Worm (Caenorhabditis elegans) whole organism, early embryonic: Measurements from ENCODE around the gene fbxb-96.

Source experiments
- B0310.2 ChIP-seq: sonication (generic microtip); optimal IDR thresholded peaks from 2 replicates; lab custom pipeline; 2016; ENCODE audit warnings: mild to moderate bottlenecking, missing genetic modification characterization, missing compliant biosample characterization
- F13C5.2 ChIP-seq: sonication (generic microtip); optimal IDR thresholded peaks from 2 replicates; lab custom pipeline; 2017; ENCODE audit warnings: mild to moderate bottlenecking, missing genetic modification characterization, inconsistent platforms, missing compliant biosample characterization
- aly-1 ChIP-seq: sonication (generic microtip); optimal IDR thresholded peaks from 2 replicates; lab custom pipeline; 2016; ENCODE audit warnings: missing genetic modification characterization, missing compliant biosample characterization
- ama-1 ChIP-seq: fragments of 150-350 bp; optimal IDR thresholded peaks from 2 replicates; lab custom pipeline; 2014
- ceh-13 ChIP-seq: fragments of 200-800 bp; sonication (Bioruptor generic); optimal IDR thresholded peaks from 2 replicates; lab custom pipeline; 2018; ENCODE audit warnings: mild to moderate bottlenecking, missing genetic modification characterization, missing compliant biosample characterization
- ceh-36 ChIP-seq: sonication (generic microtip); optimal IDR thresholded peaks from 2 replicates; lab custom pipeline; 2016; ENCODE audit warnings: missing genetic modification characterization, inconsistent platforms, missing compliant biosample characterization
- ets-7 ChIP-seq: sonication (generic microtip); optimal IDR thresholded peaks from 2 replicates; lab custom pipeline; 2016; ENCODE audit warnings: missing genotype, missing genetic modification characterization, missing compliant biosample characterization
- flt-1 ChIP-seq: fragments of 200-800 bp; sonication (Bioruptor generic); IDR thresholded peaks from 2 replicates; pipeline ENCODE4 v1.3.6; 2022; ENCODE audit warnings: missing genetic modification characterization, missing compliant biosample characterization
- hmbx-1 ChIP-seq: sonication (generic microtip); optimal IDR thresholded peaks from 2 replicates; lab custom pipeline; 2016; ENCODE audit warnings: mild to moderate bottlenecking, missing genetic modification characterization, missing compliant biosample characterization
- hmg-4 ChIP-seq: fragments of 200-800 bp; sonication (Bioruptor generic); optimal IDR thresholded peaks from 2 replicates; lab custom pipeline; 2018; ENCODE audit warnings: mild to moderate bottlenecking, missing genetic modification characterization, missing compliant biosample characterization
- hnd-1 ChIP-seq: sonication (generic microtip); optimal IDR thresholded peaks from 2 replicates; lab custom pipeline; 2016; ENCODE audit warnings: missing genetic modification characterization, missing compliant biosample characterization
- pes-1 ChIP-seq: fragments of 200-800 bp; sonication (Bioruptor generic); IDR thresholded peaks from 2 replicates; pipeline ENCODE4 v1.3.6; 2022; ENCODE audit warnings: missing genetic modification reagents, missing genetic modification characterization, missing compliant biosample characterization
- scrt-1 ChIP-seq: fragments of 200-800 bp; sonication (Bioruptor generic); IDR thresholded peaks from 2 replicates; pipeline ENCODE4 v1.3.6; 2022; ENCODE audit warnings: missing genetic modification characterization, missing compliant biosample characterization
- sea-1 ChIP-seq: fragments of 200-800 bp; sonication (Bioruptor generic); conservative IDR thresholded peaks from 2 replicates; pipeline ENCODE4 v1.3.6; 2022; ENCODE audit warnings: missing genetic modification characterization, missing compliant biosample characterization
- tbx-11 ChIP-seq: fragments of 200-800 bp; sonication (Bioruptor generic); IDR thresholded peaks from 2 replicates; pipeline ENCODE4 v1.3.6; 2022; ENCODE audit warnings: missing genetic modification characterization, missing compliant biosample characterization
- tbx-37 ChIP-seq: fragments of 200-800 bp; sonication (Bioruptor generic); conservative IDR thresholded peaks from 2 replicates; pipeline ENCODE4 v1.3.6; 2022; ENCODE audit warnings: missing genetic modification reagents, missing genetic modification characterization, missing compliant biosample characterization
- tra-4 ChIP-seq: sonication (generic microtip); optimal IDR thresholded peaks from 2 replicates; lab custom pipeline; 2017; ENCODE audit warnings: missing genetic modification characterization, missing compliant biosample characterization

Gene fbxb-96

DNA sequence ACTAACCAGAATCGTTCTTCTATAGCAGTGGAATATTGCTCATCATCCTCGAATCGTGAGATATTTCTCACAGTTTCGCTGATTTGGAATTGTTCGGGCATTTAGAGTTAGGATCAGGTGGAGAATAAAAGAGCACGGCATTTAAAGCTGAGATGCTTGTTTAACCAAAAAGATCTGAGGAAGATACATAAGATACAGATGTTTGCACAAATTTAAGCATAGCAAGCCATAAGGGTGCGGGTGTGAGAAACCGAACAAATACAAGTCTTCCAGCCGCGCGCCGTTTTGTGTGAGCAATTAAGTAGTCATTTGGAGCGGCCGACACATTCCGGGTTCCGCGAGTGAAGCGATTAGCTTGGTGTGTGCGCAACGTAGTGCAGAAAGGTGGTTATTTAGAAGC is 36.2 kb upstream of the fbxb-96 start, which contains the start of gene math-7:
Gene math-7, minus strand, starts transcription at position 101 of the 400 bp plus-strand sequence.
- no peak for TF ChIP-seq flt-1 (GFP tag; lab: Robert Waterston, UW)
- TF ChIP-seq hmg-4 (GFP tag; lab: Kevin White, UChicago), result no peak
- TF ChIP-seq sea-1, result no peak
- no peak for TF ChIP-seq aly-1 (tag; lab: Kevin White, UChicago)
- no peak for TF ChIP-seq ets-7
- no peak for TF ChIP-seq tbx-37 (GFP tag; lab: Robert Waterston, UW)
- no peak for TF ChIP-seq ceh-13
- no peak for TF ChIP-seq hmbx-1 (tag; lab: Kevin White, UChicago)
- TF ChIP-seq hnd-1 (tag; lab: Kevin White, UChicago), result no peak
- no peak for TF ChIP-seq ama-1 (lab: Kevin White, UChicago)
- TF ChIP-seq scrt-1 (GFP tag; lab: Robert Waterston, UW), result no peak
- no peak for TF ChIP-seq tbx-11 (GFP tag; lab: Robert Waterston, UW)
- TF ChIP-seq tra-4 (tag; lab: Kevin White, UChicago), result no peak
- no peak for TF ChIP-seq B0310.2 (tag; lab: Kevin White, UChicago)
- no peak for TF ChIP-seq ceh-36
- TF ChIP-seq pes-1 (GFP tag; lab: Robert Waterston, UW), result no peak

- TF ChIP-seq ceh-13 (no peak), hnd-1 (tag; lab: Kevin White, UChicago) (no peak), aly-1 (tag; lab: Kevin White, UChicago) (no peak)
Measured at ce11 chrII:1884635-1885034, 34.4 kb upstream of the fbxb-96 start, which contains the start of gene math-6. Gene math-6, minus strand, starts transcription at chrII:1884735.

ce11 chrII:1882705-1883104 is 32.5 kb upstream of the fbxb-96 start, which contains the start of gene math-5:
Gene math-5, minus strand, starts transcription at chrII:1882805.
- TF ChIP-seq hnd-1 (tag; lab: Kevin White, UChicago), result no peak
- no peak for TF ChIP-seq flt-1 (GFP tag; lab: Robert Waterston, UW)

- no peak for TF ChIP-seq B0310.2 (tag; lab: Kevin White, UChicago)
- no peak for TF ChIP-seq ceh-36
- TF ChIP-seq flt-1 (GFP tag; lab: Robert Waterston, UW), result no peak
- TF ChIP-seq hmg-4 (GFP tag; lab: Kevin White, UChicago), result no peak
- no peak for TF ChIP-seq hmbx-1 (tag; lab: Kevin White, UChicago)
- no peak for TF ChIP-seq pes-1 (GFP tag; lab: Robert Waterston, UW)
- no peak for TF ChIP-seq hnd-1 (tag; lab: Kevin White, UChicago)
- TF ChIP-seq ceh-13, result no peak
- no peak for TF ChIP-seq ets-7
- no peak for TF ChIP-seq sea-1
- no peak for TF ChIP-seq F13C5.2 (tag; lab: Kevin White, UChicago)
- no peak for TF ChIP-seq tbx-37 (GFP tag; lab: Robert Waterston, UW)
- TF ChIP-seq tra-4 (tag; lab: Kevin White, UChicago), result no peak
- no peak for TF ChIP-seq ama-1 (lab: Kevin White, UChicago)
- TF ChIP-seq tbx-11 (GFP tag; lab: Robert Waterston, UW), result no peak
- TF ChIP-seq scrt-1 (GFP tag; lab: Robert Waterston, UW), result no peak
Measured at ce11 chrII:1878663-1879062, 28.5 kb upstream of the fbxb-96 start, which contains the start of gene math-16. Gene math-16, minus strand, starts transcription at chrII:1878763.

DNA sequence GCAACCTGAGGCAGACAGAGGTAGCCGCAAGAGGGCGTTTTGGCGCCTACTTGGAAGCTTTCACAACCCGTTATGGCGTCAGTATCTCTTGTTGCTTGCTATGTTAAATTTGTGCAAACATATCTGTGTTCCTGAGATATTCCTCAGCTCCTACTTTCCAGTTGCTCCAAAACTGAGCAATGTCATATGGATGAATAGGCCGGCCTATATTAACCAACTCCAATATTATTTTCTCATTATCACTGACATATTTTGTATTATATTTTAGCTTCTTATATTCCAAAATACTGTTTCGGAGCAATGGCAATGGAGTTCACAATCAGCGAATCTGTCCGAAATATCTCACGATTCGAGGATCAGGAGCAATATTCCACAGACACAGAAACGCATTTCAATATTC is 25.5 kb upstream of the fbxb-96 start, which contains the start of gene math-13:
Gene math-13, plus strand, starts transcription at position 301 of the 400 bp plus-strand sequence.
- TF ChIP-seq hmg-4 (GFP tag; lab: Kevin White, UChicago) (no peak), ama-1 (lab: Kevin White, UChicago) (no peak), scrt-1 (GFP tag; lab: Robert Waterston, UW) (no peak), tra-4 (tag; lab: Kevin White, UChicago) (no peak), ceh-13 (no peak), F13C5.2 (tag; lab: Kevin White, UChicago) (no peak), flt-1 (GFP tag; lab: Robert Waterston, UW) (no peak), B0310.2 (tag; lab: Kevin White, UChicago) (no peak), pes-1 (GFP tag; lab: Robert Waterston, UW) (no peak), aly-1 (tag; lab: Kevin White, UChicago) (no peak), ceh-36 (no peak), hmbx-1 (tag; lab: Kevin White, UChicago) (no peak), tbx-37 (GFP tag; lab: Robert Waterston, UW) (no peak), tbx-11 (GFP tag; lab: Robert Waterston, UW) (no peak), hnd-1 (tag; lab: Kevin White, UChicago) (no peak), sea-1 (no peak), ets-7 (no peak)

DNA sequence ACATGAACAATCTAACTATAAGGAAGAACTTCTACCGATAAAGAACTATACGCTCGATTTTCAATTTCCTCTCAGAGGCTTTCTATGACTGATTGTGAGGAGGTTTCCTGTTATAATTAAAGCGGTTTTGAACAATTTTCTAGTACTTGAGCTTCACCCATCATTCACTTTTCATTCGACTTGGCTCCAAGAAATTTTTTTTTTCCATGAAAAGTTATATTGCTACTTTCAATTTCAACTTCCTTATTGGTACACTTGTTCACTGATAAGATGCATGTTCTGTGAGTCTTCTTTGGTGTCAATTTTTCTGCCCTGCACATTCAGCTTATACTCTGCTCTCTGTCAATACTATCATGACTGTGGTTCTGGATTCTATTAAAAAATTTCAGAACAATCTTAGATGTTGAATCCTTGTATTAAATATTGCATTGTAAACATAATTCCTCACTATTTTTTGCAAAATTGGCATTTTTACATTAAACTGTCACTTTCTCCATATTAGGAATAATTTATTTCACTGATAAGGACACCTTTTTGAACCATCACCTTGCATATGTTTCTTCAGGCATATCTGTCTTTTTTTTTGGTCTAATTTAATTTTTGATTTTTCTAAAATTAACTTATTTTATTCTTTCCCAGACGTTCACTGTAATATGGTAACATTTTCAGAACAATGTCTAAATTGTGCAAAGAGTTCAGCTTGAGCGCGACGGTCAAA is 20.8 kb upstream of the fbxb-96 start, which contains the start of gene math-10:
Gene math-10, plus strand, starts transcription at position 668 of the 718 bp plus-strand sequence.
- no peak for TF ChIP-seq tbx-11 (GFP tag; lab: Robert Waterston, UW)
- TF ChIP-seq hmbx-1 (tag; lab: Kevin White, UChicago), result no peak
- TF ChIP-seq tbx-37 (GFP tag; lab: Robert Waterston, UW), result no peak
- TF ChIP-seq flt-1 (GFP tag; lab: Robert Waterston, UW), result no peak
- TF ChIP-seq tra-4 (tag; lab: Kevin White, UChicago), result no peak
- no peak for TF ChIP-seq scrt-1 (GFP tag; lab: Robert Waterston, UW)
- no peak for TF ChIP-seq pes-1 (GFP tag; lab: Robert Waterston, UW)

ce11 chrII:1869120-1869519 is 18.9 kb upstream of the fbxb-96 start, which contains the start of gene math-14:
Gene math-14, plus strand, starts transcription at chrII:1869420.
- TF ChIP-seq aly-1 (tag; lab: Kevin White, UChicago) (no peak), tbx-11 (GFP tag; lab: Robert Waterston, UW) (no peak), ama-1 (lab: Kevin White, UChicago) (no peak), hmg-4 (GFP tag; lab: Kevin White, UChicago) (no peak), hmbx-1 (tag; lab: Kevin White, UChicago) (no peak)
